Fruit fly (Drosophila melanogaster) whole organism, embryonic: ENCODE data around the gene CG1136.

ENCODE experiments used
- ATbp ChIP-seq: fragments of 200-800 bp; sonication (Bioruptor generic); optimal IDR thresholded peaks from 2 replicates; lab custom pipeline; 2017; ENCODE audit warnings: missing biosample characterization, mild to moderate bottlenecking, missing genetic modification characterization, missing genetic modification reagents
- CG12236 ChIP-seq: fragments of 200-800 bp; sonication (Bioruptor generic); optimal IDR thresholded peaks from 2 replicates; lab custom pipeline; 2016; ENCODE audit warnings: missing biosample characterization, missing genetic modification characterization
- CG12769 ChIP-seq: fragments of 200-800 bp; sonication (Bioruptor generic); optimal IDR thresholded peaks from 2 replicates; lab custom pipeline; 2019; ENCODE audit warnings: missing biosample characterization, mild to moderate bottlenecking, missing genetic modification characterization, moderate library complexity
- CG14014 ChIP-seq: fragments of 200-800 bp; sonication (Bioruptor generic); IDR thresholded peaks from 2 replicates; pipeline ENCODE4 v1.3.6; 2022; ENCODE audit warnings: missing biosample characterization, missing genetic modification characterization
- CG1529 ChIP-seq: fragments of 200-800 bp; sonication (Bioruptor generic); optimal IDR thresholded peaks from 3 replicates; lab custom pipeline; 2018; ENCODE audit warnings: missing biosample characterization, missing genetic modification characterization
- CG17829 ChIP-seq: fragments of 200-800 bp; optimal IDR thresholded peaks from 2 replicates; lab custom pipeline; 2019; ENCODE audit warnings: missing biosample characterization, mild to moderate bottlenecking, missing genetic modification characterization, moderate library complexity
- CG1832 ChIP-seq: fragments of 200-800 bp; sonication (Bioruptor generic); optimal IDR thresholded peaks from 2 replicates; lab custom pipeline; 2017; ENCODE audit warnings: missing biosample characterization, mild to moderate bottlenecking, missing genetic modification characterization, inconsistent platforms
- CG2129 ChIP-seq: fragments of 200-800 bp; sonication (Bioruptor generic); IDR thresholded peaks from 2 replicates; pipeline ENCODE4 v1.3.6; 2022; ENCODE audit warnings: missing biosample characterization, missing genetic modification characterization; ENCODE audit not compliant: partially characterized antibody
- CG2202 ChIP-seq: fragments of 200-800 bp; sonication (Bioruptor generic); optimal IDR thresholded peaks from 2 replicates; lab custom pipeline; 2018; ENCODE audit warnings: missing biosample characterization, mild to moderate bottlenecking, missing genetic modification characterization
- CG31388 ChIP-seq: fragments of 200-800 bp; sonication (Bioruptor generic); optimal IDR thresholded peaks from 2 replicates; lab custom pipeline; 2016; ENCODE audit warnings: missing biosample characterization, missing genetic modification characterization
- CG43689 ChIP-seq: fragments of 200-800 bp; sonication (Bioruptor generic); IDR thresholded peaks from 2 replicates; pipeline ENCODE4 v1.3.6; 2022; ENCODE audit warnings: missing biosample characterization, missing genetic modification characterization
- CG4707 ChIP-seq: fragments of 200-800 bp; sonication (Bioruptor generic); optimal IDR thresholded peaks from 2 replicates; lab custom pipeline; 2018; ENCODE audit warnings: missing biosample characterization, mild to moderate bottlenecking, missing genetic modification characterization, moderate library complexity
- CG4730 ChIP-seq: fragments of 200-800 bp; sonication (Bioruptor generic); IDR thresholded peaks from 2 replicates; pipeline ENCODE4 v1.3.6; 2022; ENCODE audit warnings: missing biosample characterization, missing genetic modification characterization
- CG6683 ChIP-seq: fragments of 200-800 bp; sonication (Bioruptor generic); optimal IDR thresholded peaks from 2 replicates; lab custom pipeline; 2017; ENCODE audit warnings: missing biosample characterization, mild to moderate bottlenecking, missing genetic modification characterization, missing genetic modification reagents
- CG6791 ChIP-seq: fragments of 200-800 bp; sonication (Bioruptor generic); IDR thresholded peaks from 3 replicates; pipeline ENCODE4 v1.3.6; 2022; ENCODE audit warnings: missing biosample characterization, missing genetic modification characterization; ENCODE audit not compliant: partially characterized antibody
- CG6854 ChIP-seq: fragments of 200-800 bp; sonication (Bioruptor generic); optimal IDR thresholded peaks from 3 replicates; lab custom pipeline; 2017; ENCODE audit warnings: missing biosample characterization, mild to moderate bottlenecking, missing genetic modification characterization
- CG7928 ChIP-seq: fragments of 200-800 bp; sonication (Bioruptor generic); optimal IDR thresholded peaks from 2 replicates; lab custom pipeline; 2017; ENCODE audit warnings: missing biosample characterization, mild to moderate bottlenecking, missing genetic modification characterization
- Doc3 ChIP-seq: fragments of 200-800 bp; sonication (Bioruptor generic); IDR thresholded peaks from 3 replicates; pipeline ENCODE4 v1.3.6; 2022; ENCODE audit warnings: missing biosample characterization, missing genetic modification characterization; ENCODE audit not compliant: partially characterized antibody
- Jarid2 ChIP-seq: fragments of 200-800 bp; sonication (Bioruptor generic); optimal IDR thresholded peaks from 3 replicates; lab custom pipeline; 2017; ENCODE audit warnings: mild to moderate bottlenecking, missing biosample characterization, missing genetic modification reagents, missing genetic modification characterization
- Kr ChIP-seq: fragments of 200-800 bp; sonication (Bioruptor generic); optimal IDR thresholded peaks from 2 replicates; lab custom pipeline; 2017; ENCODE audit warnings: missing biosample characterization, mild to moderate bottlenecking, missing genetic modification characterization
- MTF-1 ChIP-seq: fragments of 200-800 bp; sonication (Bioruptor generic); optimal IDR thresholded peaks from 2 replicates; lab custom pipeline; 2018; ENCODE audit warnings: missing biosample characterization, mild to moderate bottlenecking, missing genetic modification characterization, borderline replicate concordance
- Mad ChIP-seq: fragments of 200-800 bp; sonication (Bioruptor generic); optimal IDR thresholded peaks from 2 replicates; lab custom pipeline; 2016; ENCODE audit warnings: missing biosample characterization, missing genetic modification characterization
- Max ChIP-seq: fragments of 200-800 bp; sonication (Bioruptor generic); optimal IDR thresholded peaks from 2 replicates; lab custom pipeline; 2016; ENCODE audit warnings: missing biosample characterization, mild to moderate bottlenecking, missing genetic modification characterization
- Sry-δ ChIP-seq: fragments of 200-800 bp; sonication (Bioruptor generic); optimal IDR thresholded peaks from 2 replicates; lab custom pipeline; 2016; ENCODE audit warnings: missing biosample characterization, missing genetic modification characterization
- Trl ChIP-seq, 3 experiments: fragments of >200 bp in 2 of 3; fragments of 200-800 bp in 1 of 3; sonication (Bioruptor generic) in 1 of 3; optimal IDR thresholded peaks; 2 replicates in 1 of 3; 3 replicates in 2 of 3; lab custom pipeline; 2016 to 2017; ENCODE audit warnings: missing biosample characterization in 1 of 3, missing genetic modification characterization in 1 of 3
- ab ChIP-seq: fragments of 200-800 bp; sonication (Bioruptor generic); optimal IDR thresholded peaks from 2 replicates; lab custom pipeline; 2016; ENCODE audit warnings: missing biosample characterization, missing genetic modification characterization
- amos ChIP-seq: fragments of 200-800 bp; sonication (Bioruptor generic); IDR thresholded peaks from 2 replicates; pipeline ENCODE4 v1.3.6; 2022; ENCODE audit warnings: missing biosample characterization, missing genetic modification characterization; ENCODE audit not compliant: partially characterized antibody
- br ChIP-seq: fragments of >200 bp; optimal IDR thresholded peaks from 2 replicates; lab custom pipeline; 2017
- bsh ChIP-seq, 2 experiments: fragments of 200-800 bp; sonication (Bioruptor generic); optimal IDR thresholded peaks; 2 replicates each; lab custom pipeline; 2017 to 2018; ENCODE audit warnings: mild to moderate bottlenecking in 2 of 2, missing biosample characterization in 2 of 2, missing genetic modification characterization in 2 of 2, moderate library complexity in 1 of 2
- btn ChIP-seq: fragments of 200-800 bp; sonication (Bioruptor generic); optimal IDR thresholded peaks from 2 replicates; lab custom pipeline; 2016; ENCODE audit warnings: missing biosample characterization, missing genetic modification characterization
- chm ChIP-seq: fragments of 200-800 bp; sonication (Bioruptor generic); IDR thresholded peaks from 2 replicates; pipeline ENCODE4 v1.3.6; 2022; ENCODE audit warnings: missing biosample characterization, missing genetic modification characterization
- emc ChIP-seq: fragments of 200-800 bp; sonication (Bioruptor generic); optimal IDR thresholded peaks from 2 replicates; lab custom pipeline; 2016; ENCODE audit warnings: missing biosample characterization, missing genetic modification characterization
- fd96Cb ChIP-seq: fragments of 200-800 bp; sonication (Bioruptor generic); optimal IDR thresholded peaks from 2 replicates; lab custom pipeline; 2018; ENCODE audit warnings: missing biosample characterization, mild to moderate bottlenecking, missing genetic modification characterization, moderate library complexity
- gem ChIP-seq: fragments of 200-800 bp; sonication (Bioruptor generic); optimal IDR thresholded peaks from 2 replicates; lab custom pipeline; 2019; ENCODE audit warnings: missing biosample characterization, mild to moderate bottlenecking, missing genetic modification characterization, moderate library complexity
- her ChIP-seq: fragments of 200-800 bp; sonication (Bioruptor generic); optimal IDR thresholded peaks from 2 replicates; lab custom pipeline; 2016; ENCODE audit warnings: missing biosample characterization, missing genetic modification characterization
- jigr1 ChIP-seq: fragments of 200-800 bp; sonication (Bioruptor generic); IDR thresholded peaks from 3 replicates; pipeline ENCODE4 v1.3.6; 2022; ENCODE audit warnings: missing biosample characterization, missing genetic modification characterization
- klu ChIP-seq: fragments of 200-800 bp; sonication (Bioruptor generic); IDR thresholded peaks from 2 replicates; pipeline ENCODE4 v1.3.6; 2022; ENCODE audit warnings: missing biosample characterization, missing genetic modification characterization
- oc ChIP-seq: fragments of 200-800 bp; sonication (Bioruptor generic); optimal IDR thresholded peaks from 2 replicates; lab custom pipeline; 2018; ENCODE audit warnings: missing biosample characterization, mild to moderate bottlenecking, missing genetic modification characterization, moderate library complexity
- org-1 ChIP-seq: fragments of 200-800 bp; sonication (Bioruptor generic); optimal IDR thresholded peaks from 2 replicates; lab custom pipeline; 2017; ENCODE audit warnings: missing biosample characterization, missing genetic modification characterization
- pan ChIP-seq, 4 experiments: fragments of >200 bp in 3 of 4; fragments of 200-800 bp in 1 of 4; sonication (Bioruptor generic) in 1 of 4; optimal IDR thresholded peaks in 3 of 4; IDR thresholded peaks in 1 of 4; 2 replicates each; pipeline versions ENCODE4 v1.3.6 to Lab custom; 2017 to 2022; ENCODE audit warnings: missing biosample characterization in 2 of 4, missing genetic modification characterization in 2 of 4, mixed read lengths in 1 of 4
- pita ChIP-seq: fragments of 200-800 bp; sonication (Bioruptor generic); optimal IDR thresholded peaks from 2 replicates; lab custom pipeline; 2017; ENCODE audit warnings: missing biosample characterization, mild to moderate bottlenecking, missing genetic modification characterization
- psq ChIP-seq: fragments of 200-800 bp; sonication (Bioruptor generic); optimal IDR thresholded peaks from 2 replicates; lab custom pipeline; 2017; ENCODE audit warnings: missing biosample characterization, missing genetic modification characterization
- sd ChIP-seq: fragments of 200-800 bp; sonication (Bioruptor generic); optimal IDR thresholded peaks from 3 replicates; lab custom pipeline; 2018; ENCODE audit warnings: missing biosample characterization, mild to moderate bottlenecking, missing genetic modification characterization, moderate library complexity
- sens-2 ChIP-seq: fragments of 200-800 bp; sonication (Bioruptor generic); IDR thresholded peaks from 2 replicates; pipeline ENCODE4 v1.3.6; 2022; ENCODE audit warnings: missing biosample characterization, missing genetic modification characterization
- slbo ChIP-seq: fragments of 200-800 bp; sonication (Bioruptor generic); IDR thresholded peaks from 2 replicates; pipeline ENCODE4 v1.3.6; 2022; ENCODE audit warnings: missing biosample characterization, missing genetic modification characterization
- tin ChIP-seq: fragments of 200-800 bp; sonication (Bioruptor generic); optimal IDR thresholded peaks from 3 replicates; lab custom pipeline; 2016; ENCODE audit warnings: missing biosample characterization, missing genetic modification characterization
- trh ChIP-seq: fragments of 200-800 bp; sonication (Bioruptor generic); optimal IDR thresholded peaks from 2 replicates; lab custom pipeline; 2016; ENCODE audit warnings: missing biosample characterization, missing genetic modification characterization
- wek ChIP-seq: fragments of 200-800 bp; sonication (Bioruptor generic); optimal IDR thresholded peaks from 3 replicates; lab custom pipeline; 2018; ENCODE audit warnings: missing biosample characterization, mild to moderate bottlenecking, missing genetic modification characterization, moderate library complexity
- zen ChIP-seq: fragments of 200-800 bp; sonication (Bioruptor generic); optimal IDR thresholded peaks from 3 replicates; lab custom pipeline; 2018; ENCODE audit warnings: missing biosample characterization, mild to moderate bottlenecking, missing genetic modification characterization, moderate library complexity
- zfh1 ChIP-seq: fragments of 200-800 bp; sonication (Bioruptor generic); IDR thresholded peaks from 3 replicates; pipeline ENCODE4 v1.3.6; 2022; ENCODE audit warnings: missing biosample characterization, missing genetic modification characterization

CG1136 gene

DNA sequence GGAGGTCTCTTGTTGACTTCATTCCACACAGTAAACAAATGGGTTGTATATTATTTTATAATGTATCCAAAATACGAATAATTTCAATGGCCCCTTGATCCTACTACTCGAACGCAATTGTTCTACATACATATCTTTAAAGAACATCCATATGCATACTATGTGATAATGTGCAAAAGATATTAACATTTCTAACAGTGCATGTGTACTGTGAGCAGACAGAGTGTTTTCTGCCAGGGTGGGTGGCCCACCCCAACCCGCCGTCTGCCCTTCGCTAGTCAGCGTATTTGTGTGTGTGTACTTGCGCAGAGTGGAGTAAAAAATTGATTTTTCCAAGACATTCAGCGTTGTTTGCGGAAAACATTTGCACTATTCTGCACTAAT is 24.6 kb downstream of the CG1136 start (continued):
- TF ChIP-seq CG17829 (no peak), CG7928 (GFP tag; lab: Kevin White, UChicago) (no peak), trh (GFP tag; lab: Kevin White, UChicago) (no peak), CG6791 (GFP tag; lab: Robert Waterston, UW) (no peak), CG1529 (no peak), oc (tag; lab: Kevin White, UChicago) (peak; percentile 54), CG14014 (GFP tag; lab: Robert Waterston, UW) (peak; percentile 71), Max (GFP tag; lab: Kevin White, UChicago) (no peak), CG6683 (GFP tag; lab: Kevin White, UChicago) (peak; percentile 7), emc (GFP tag; lab: Kevin White, UChicago) (no peak), pita (GFP tag; lab: Kevin White, UChicago) (no peak), pan (optimal IDR thresholded peaks at IDR 0.05; lab: Kevin White, UChicago) (no peak), pan (GFP tag; optimal IDR thresholded peaks at IDR 0.05 in 1 of 2, IDR thresholded peaks at IDR 0.05 in 1 of 2) (peak in 1 of 2 experiments; percentile 81), tin (GFP tag; lab: Kevin White, UChicago) (peak; percentile 48), zfh1 (GFP tag; lab: Robert Waterston, UW) (peak; percentile 87), klu (peak; percentile 38; the same call in 1 of the 2 replicates), MTF-1 (peak; percentile 41), CG4707 (GFP tag; lab: Kevin White, UChicago) (peak; percentile 33), CG1832 (GFP tag; lab: Kevin White, UChicago) (no peak), CG2202 (tag; lab: Kevin White, UChicago) (no peak), Kr (no peak), jigr1 (GFP tag; lab: Robert Waterston, UW) (peak; percentile 51; the same call in 2 of the 3 replicates), ATbp (GFP tag; lab: Kevin White, UChicago) (peak; percentile 76), Sry-δ (GFP tag; lab: Kevin White, UChicago) (no peak), gem (peak; percentile 64), Doc3 (no peak), CG31388 (no peak), CG2129 (GFP tag; lab: Robert Waterston, UW) (no peak), CG43689 (GFP tag; lab: Robert Waterston, UW) (peak; percentile 55), zen (tag; lab: Kevin White, UChicago) (no peak), CG4730 (GFP tag; lab: Robert Waterston, UW) (peak; percentile 26; the same call in 1 of the 2 replicates), btn (GFP tag; lab: Kevin White, UChicago) (no peak), CG6854 (GFP tag; lab: Kevin White, UChicago) (no peak), CG12236 (GFP tag; lab: Kevin White, UChicago) (no peak), Jarid2 (GFP tag; lab: Kevin White, UChicago) (no peak), fd96Cb (peak; percentile 60), slbo (GFP tag; lab: Robert Waterston, UW) (peak; percentile 88), psq (GFP tag; lab: Kevin White, UChicago) (no peak)

- peak; percentile 48 for TF ChIP-seq wek (GFP tag; lab: Kevin White, UChicago)
- peak; percentile 90 to 95 for TF ChIP-seq Trl (optimal IDR thresholded peaks at IDR 0.05; lab: Kevin White, UChicago)
- peak; percentile 59 for TF ChIP-seq Trl (GFP tag; optimal IDR thresholded peaks at IDR 0.05; lab: Kevin White, UChicago)
- TF ChIP-seq sens-2 (GFP tag; lab: Robert Waterston, UW), result no peak
- TF ChIP-seq ab (GFP tag; lab: Kevin White, UChicago), result no peak
- TF ChIP-seq org-1 (GFP tag; lab: Kevin White, UChicago), result peak; percentile 31
- TF ChIP-seq Doc3, result peak; percentile 48; the same call in 1 of the 3 replicates
- TF ChIP-seq br (lab: Kevin White, UChicago), result no peak
- TF ChIP-seq CG12769, result peak; percentile 90
- TF ChIP-seq sd (tag; lab: Kevin White, UChicago), result peak; percentile 87
- peak in 1 of 2 experiments; percentile 31 for TF ChIP-seq bsh (GFP tag; optimal IDR thresholded peaks at IDR 0.05; lab: Kevin White, UChicago)
- TF ChIP-seq amos (GFP tag; lab: Robert Waterston, UW), result no peak; the same call in 1 of the 2 replicates
- peak; percentile 36 for TF ChIP-seq her (GFP tag; lab: Kevin White, UChicago)
- TF ChIP-seq chm (GFP tag; lab: Robert Waterston, UW), result peak; percentile 83
- peak; percentile 6 for TF ChIP-seq Mad
Observed at dm6 chr3L:4071561-4072049, 25.2 kb downstream of the CG1136 start, which contains the start of gene wit. Gene wit (minus strand): TSS chr3L:4071717.
